Worm (Caenorhabditis elegans): ENCODE data around the gene grdn-1.

DNA sequence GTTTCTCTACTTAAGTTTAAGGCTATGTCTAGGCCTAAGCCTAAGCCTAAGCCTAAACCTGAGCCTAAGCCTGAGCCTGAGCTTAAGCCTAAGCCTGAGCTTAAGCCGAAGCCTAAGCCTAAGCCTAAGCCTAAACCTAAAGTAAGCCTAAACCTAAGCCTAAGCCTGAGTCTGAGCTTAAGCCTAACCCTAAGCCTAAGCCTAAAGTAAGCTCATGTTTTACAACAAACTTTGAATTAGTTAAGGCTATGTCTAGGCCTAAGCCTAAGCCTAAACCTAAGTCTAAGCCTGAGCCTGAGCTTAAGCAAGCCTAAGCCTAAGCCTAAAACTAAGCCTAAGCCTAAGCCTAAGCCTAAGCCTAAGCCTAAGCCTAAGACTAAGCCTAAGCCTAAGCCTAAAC is 26.9 kb upstream of the grdn-1 start:
- TF ChIP-seq lin-14 (GFP tag; optimal IDR thresholded peaks at IDR 0.05), result no peak
- no peak for TF ChIP-seq blmp-1 (tag; optimal IDR thresholded peaks at IDR 0.05)
- no peak for TF ChIP-seq skn-1 (tag; optimal IDR thresholded peaks at IDR 0.05)
- TF ChIP-seq mdl-1 (tag; optimal IDR thresholded peaks at IDR 0.05), result no peak
- no peak for TF ChIP-seq fos-1 (tag; optimal IDR thresholded peaks at IDR 0.05)
- TF ChIP-seq lin-39 (tag; optimal IDR thresholded peaks at IDR 0.05), result no peak
- TF ChIP-seq lin-13 (GFP tag; optimal IDR thresholded peaks at IDR 0.05), result no peak
- TF ChIP-seq pax-3 (tag; optimal IDR thresholded peaks at IDR 0.05), result no peak
- TF ChIP-seq ces-1 (GFP tag; optimal IDR thresholded peaks at IDR 0.05), result no peak
- TF ChIP-seq ama-1 (optimal IDR thresholded peaks at IDR 0.05), result no peak
- TF ChIP-seq nhr-90 (tag; optimal IDR thresholded peaks at IDR 0.05; ENCODE audit: poor library complexity), result no peak

Measured in whole organism, L1 larva.